Worm (Caenorhabditis elegans) whole organism, L3 larva: ENCODE results near the gene seld-1.

Source experiments
- R02D3.7 ChIP-seq: fragments of 150-350 bp; optimal IDR thresholded peaks from 2 replicates; lab custom pipeline; 2014; ENCODE audit warnings: missing biosample characterization, missing genetic modification characterization
- ZK546.5 ChIP-seq: sonication (generic microtip); optimal IDR thresholded peaks from 2 replicates; lab custom pipeline; 2017; ENCODE audit warnings: missing biosample characterization, missing genetic modification characterization
- aly-2 ChIP-seq: fragments of 150-350 bp; optimal IDR thresholded peaks from 2 replicates; lab custom pipeline; 2014; ENCODE audit warnings: missing biosample characterization, missing genetic modification characterization
- ama-1 ChIP-seq: fragments of 150-350 bp; optimal IDR thresholded peaks from 2 replicates; lab custom pipeline; 2018
- ceh-16 ChIP-seq: sonication (generic microtip); optimal IDR thresholded peaks from 2 replicates; lab custom pipeline; 2017; ENCODE audit warnings: missing biosample characterization, missing genetic modification characterization
- ceh-28 ChIP-seq: fragments of 150-350 bp; optimal IDR thresholded peaks from 2 replicates; lab custom pipeline; 2014; ENCODE audit warnings: missing biosample characterization, missing genetic modification reagents, missing genetic modification characterization
- ceh-82 ChIP-seq: fragments of 150-350 bp; optimal IDR thresholded peaks from 2 replicates; lab custom pipeline; 2014; ENCODE audit warnings: missing biosample characterization, missing genetic modification characterization
- ceh-9 ChIP-seq: sonication (generic microtip); optimal IDR thresholded peaks from 2 replicates; lab custom pipeline; 2018; ENCODE audit warnings: missing biosample characterization, missing genetic modification characterization
- daf-12 ChIP-seq: fragments of 150-350 bp; optimal IDR thresholded peaks from 2 replicates; lab custom pipeline; 2014; ENCODE audit warnings: missing biosample characterization, missing genetic modification reagents, missing genetic modification characterization
- elt-1 ChIP-seq: fragments of 150-350 bp; optimal IDR thresholded peaks from 2 replicates; lab custom pipeline; 2014; ENCODE audit warnings: missing biosample characterization, missing genetic modification characterization
- elt-2 ChIP-seq: sonication (generic microtip); optimal IDR thresholded peaks from 2 replicates; lab custom pipeline; 2016; ENCODE audit warnings: missing genetic modification reagents, mild to moderate bottlenecking, missing genetic modification characterization, missing compliant biosample characterization
- elt-3 ChIP-seq, 3 experiments: fragments of 150-350 bp in 1 of 3; sonication (generic microtip) in 2 of 3; optimal IDR thresholded peaks; 2 replicates in 2 of 3; 4 replicates in 1 of 3; lab custom pipeline; 2014 to 2017; ENCODE audit warnings: missing biosample characterization in 3 of 3, missing genetic modification characterization in 3 of 3
- eor-1 ChIP-seq, 2 experiments: fragments of 150-350 bp; optimal IDR thresholded peaks; 2 replicates each; lab custom pipeline; 2014 to 2018; ENCODE audit warnings: missing biosample characterization in 2 of 2, missing genetic modification characterization in 2 of 2
- fkh-10 ChIP-seq: sonication (generic microtip); optimal IDR thresholded peaks from 2 replicates; lab custom pipeline; 2017; ENCODE audit warnings: missing biosample characterization, missing genetic modification reagents, missing genetic modification characterization
- fkh-2 ChIP-seq: fragments of 150-350 bp; optimal IDR thresholded peaks from 2 replicates; lab custom pipeline; 2014; ENCODE audit warnings: missing biosample characterization, missing genetic modification reagents, missing genetic modification characterization
- fos-1 ChIP-seq: fragments of 150-350 bp; optimal IDR thresholded peaks from 2 replicates; lab custom pipeline; 2014; ENCODE audit warnings: missing biosample characterization, missing genetic modification characterization
- hmg-11 ChIP-seq: sonication (generic microtip); optimal IDR thresholded peaks from 2 replicates; lab custom pipeline; 2016; ENCODE audit warnings: missing genetic modification characterization, missing compliant biosample characterization
- jun-1 ChIP-seq: fragments of 150-350 bp; optimal IDR thresholded peaks from 2 replicates; lab custom pipeline; 2014; ENCODE audit warnings: missing biosample characterization, missing genetic modification reagents, missing genetic modification characterization
- lin-15B ChIP-seq: fragments of 150-350 bp; optimal IDR thresholded peaks from 2 replicates; lab custom pipeline; 2014; ENCODE audit warnings: missing biosample characterization, missing genetic modification characterization
- lin-39 ChIP-seq: fragments of 150-350 bp; optimal IDR thresholded peaks from 2 replicates; lab custom pipeline; 2018; ENCODE audit warnings: missing biosample characterization, missing genetic modification reagents, missing genetic modification characterization
- lsy-12 ChIP-seq: sonication (generic microtip); optimal IDR thresholded peaks from 2 replicates; lab custom pipeline; 2016; ENCODE audit warnings: mild to moderate bottlenecking, missing genetic modification characterization, missing compliant biosample characterization
- mdl-1 ChIP-seq: fragments of 150-350 bp; optimal IDR thresholded peaks from 2 replicates; lab custom pipeline; 2014; ENCODE audit warnings: missing biosample characterization, missing genetic modification characterization
- mml-1 ChIP-seq: fragments of 150-350 bp; sonication (generic microtip); optimal IDR thresholded peaks from 3 replicates; lab custom pipeline; 2014; ENCODE audit warnings: missing biosample characterization, missing genetic modification characterization
- nfya-1 ChIP-seq: sonication (generic microtip); optimal IDR thresholded peaks from 2 replicates; lab custom pipeline; 2017; ENCODE audit warnings: missing genetic modification characterization, mild to moderate bottlenecking, missing compliant biosample characterization, antibody characterized with exemption, moderate library complexity; ENCODE audit not compliant: insufficient read depth
- nhr-11 ChIP-seq: fragments of 150-350 bp; optimal IDR thresholded peaks from 2 replicates; lab custom pipeline; 2014; ENCODE audit warnings: missing biosample characterization, missing genetic modification characterization
- nhr-12 ChIP-seq: fragments of 150-350 bp; optimal IDR thresholded peaks from 2 replicates; lab custom pipeline; 2014; ENCODE audit warnings: missing biosample characterization, missing genetic modification characterization
- nhr-23 ChIP-seq: fragments of 150-350 bp; optimal IDR thresholded peaks from 2 replicates; lab custom pipeline; 2014; ENCODE audit warnings: missing biosample characterization, missing genetic modification reagents, missing genetic modification characterization
- nhr-25 ChIP-seq: sonication (generic microtip); optimal IDR thresholded peaks from 2 replicates; lab custom pipeline; 2017; ENCODE audit warnings: missing biosample characterization, missing genetic modification characterization
- nhr-28 ChIP-seq: fragments of 150-350 bp; optimal IDR thresholded peaks from 2 replicates; lab custom pipeline; 2014; ENCODE audit warnings: missing biosample characterization, missing genetic modification characterization
- nhr-43 ChIP-seq: sonication (generic microtip); optimal IDR thresholded peaks from 2 replicates; lab custom pipeline; 2016; ENCODE audit warnings: mild to moderate bottlenecking, missing genetic modification characterization, missing compliant biosample characterization; ENCODE audit not compliant: poor library complexity, severe bottlenecking
- nhr-76 ChIP-seq: fragments of 150-350 bp; sonication (generic microtip); optimal IDR thresholded peaks from 5 replicates; lab custom pipeline; 2014; ENCODE audit warnings: missing biosample characterization, missing genetic modification characterization
- pha-4 ChIP-seq: fragments of 150-350 bp; optimal IDR thresholded peaks from 2 replicates; lab custom pipeline; 2014; ENCODE audit warnings: missing biosample characterization, missing genetic modification reagents, missing genetic modification characterization
- pqm-1 ChIP-seq: fragments of 150-350 bp; optimal IDR thresholded peaks from 2 replicates; lab custom pipeline; 2017; ENCODE audit warnings: missing biosample characterization, missing genetic modification characterization, inconsistent platforms
- sea-2 ChIP-seq: fragments of 150-350 bp; sonication (generic microtip); optimal IDR thresholded peaks from 4 replicates; lab custom pipeline; 2014; ENCODE audit warnings: missing biosample characterization, missing genetic modification reagents, missing genetic modification characterization
- skn-1 ChIP-seq: fragments of 150-350 bp; optimal IDR thresholded peaks from 2 replicates; lab custom pipeline; 2014; ENCODE audit warnings: missing biosample characterization, missing genetic modification characterization
- tbx-2 ChIP-seq: sonication (generic microtip); optimal IDR thresholded peaks from 2 replicates; lab custom pipeline; 2016; ENCODE audit warnings: mild to moderate bottlenecking, missing genetic modification characterization, missing compliant biosample characterization
- unc-39 ChIP-seq: sonication (generic microtip); optimal IDR thresholded peaks from 4 replicates; lab custom pipeline; 2017; ENCODE audit warnings: missing biosample characterization, missing genetic modification characterization
- zag-1 ChIP-seq: fragments of 150-350 bp; optimal IDR thresholded peaks from 2 replicates; lab custom pipeline; 2014; ENCODE audit warnings: missing biosample characterization, missing genetic modification characterization
- ztf-4 ChIP-seq: fragments of 150-350 bp; optimal IDR thresholded peaks from 2 replicates; lab custom pipeline; 2014; ENCODE audit warnings: missing biosample characterization, missing genetic modification characterization

The seld-1 gene

DNA sequence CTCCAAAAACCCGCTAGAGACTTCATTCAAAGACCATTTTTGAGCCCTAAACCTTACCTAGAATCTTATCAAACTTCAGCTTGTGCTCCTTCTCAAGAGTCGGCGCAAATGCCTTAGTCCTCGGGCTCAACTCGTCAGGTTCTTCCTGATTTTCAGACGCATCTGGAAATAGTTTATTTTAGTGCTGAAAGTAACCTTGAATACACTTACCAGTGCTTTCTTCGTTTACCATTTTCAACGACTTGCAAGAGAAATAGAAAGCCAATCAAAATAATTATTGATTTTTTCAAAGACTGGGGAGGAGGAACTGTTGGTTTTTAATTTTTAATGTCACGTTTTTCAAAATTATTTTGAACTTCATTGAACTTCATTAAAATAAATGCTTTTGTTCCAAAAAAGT, 33.2 kb upstream of the seld-1 start, which contains the start of the genes ttbk-8.1 and Y38H8A.4:
TSS of gene ttbk-8.1 (plus strand) at position 301 of the 400 bp plus-strand sequence.
TSS of gene Y38H8A.4 (minus strand) at position 366 of the 400 bp plus-strand sequence.
- TF ChIP-seq ZK546.5 (tag; lab: Kevin White, UChicago) (no peak), aly-2 (no peak), nhr-43 (tag; lab: Kevin White, UChicago) (no peak), lsy-12 (tag; lab: Kevin White, UChicago) (no peak), tbx-2 (tag; lab: Kevin White, UChicago) (no peak), nhr-23 (no peak), unc-39 (tag; lab: Kevin White, UChicago) (no peak)

DNA sequence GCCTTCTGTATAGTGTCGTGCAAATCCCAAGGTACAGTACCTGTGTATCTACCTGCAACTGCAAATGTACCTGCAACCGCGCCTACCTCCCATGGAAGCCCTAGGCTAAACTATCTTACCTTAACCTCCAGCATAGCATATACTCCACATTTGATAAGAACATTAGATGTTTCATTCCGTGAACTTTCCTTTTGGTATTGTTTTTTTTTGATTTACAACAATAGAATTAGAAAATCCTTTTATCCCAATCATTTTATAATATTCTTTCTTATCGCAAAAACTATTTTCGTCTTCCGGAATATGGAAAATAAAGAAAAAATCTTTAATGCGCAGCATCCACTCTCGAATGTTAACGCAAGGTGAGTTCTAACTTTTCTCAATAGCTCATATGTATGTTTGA, 31.1 kb upstream of the seld-1 start, which contains the start of gene Y38H8A.2:
TSS of gene Y38H8A.2 (plus strand) at position 301 of the 400 bp plus-strand sequence.
- TF ChIP-seq ceh-9 (tag; lab: Kevin White, UChicago) (no peak), nhr-28 (no peak), lin-15B (tag; lab: Kevin White, UChicago) (no peak), nhr-43 (tag; lab: Kevin White, UChicago) (no peak), ceh-82 (tag; lab: Kevin White, UChicago) (no peak), elt-1 (tag; lab: Kevin White, UChicago) (no peak), mml-1 (tag; lab: Kevin White, UChicago) (no peak), nfya-1 (tag; lab: Kevin White, UChicago) (no peak), ztf-4 (tag; lab: Kevin White, UChicago) (no peak), nhr-23 (no peak), aly-2 (no peak), mdl-1 (tag; lab: Kevin White, UChicago) (no peak), pqm-1 (no peak), zag-1 (tag; lab: Kevin White, UChicago) (no peak)

DNA sequence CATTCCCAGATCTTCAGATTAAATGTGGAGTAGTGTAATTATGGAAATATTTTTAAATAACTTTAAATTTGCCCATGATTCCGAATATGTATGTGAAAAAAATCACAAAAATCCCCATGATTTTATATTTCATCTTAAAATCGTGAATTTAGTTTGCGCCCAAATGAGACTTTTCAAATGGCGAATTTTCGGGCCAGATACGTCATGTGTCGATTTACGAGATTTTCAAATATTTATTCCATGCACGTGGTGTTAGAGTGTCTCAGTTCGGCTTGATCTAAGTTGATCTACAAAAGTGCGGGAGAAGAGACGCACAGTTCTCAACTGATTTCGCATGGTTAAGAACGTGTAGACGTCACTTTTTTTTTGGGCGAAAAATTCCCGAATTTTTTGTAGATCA, 22.8 kb upstream of the seld-1 start, which contains the start of gene Y38H8A.1:
TSS of gene Y38H8A.1 (plus strand) at position 301 of the 400 bp plus-strand sequence.
- TF ChIP-seq elt-2, result no peak
- no peak for TF ChIP-seq lin-15B (tag; lab: Kevin White, UChicago)
- no peak for TF ChIP-seq R02D3.7 (tag; lab: Kevin White, UChicago)
- no peak for TF ChIP-seq nhr-25 (tag; lab: Kevin White, UChicago)
- TF ChIP-seq aly-2, result no peak
- no peak for TF ChIP-seq jun-1
- no peak for TF ChIP-seq ama-1 (lab: Kevin White, UChicago)
- no peak for TF ChIP-seq ztf-4 (tag; lab: Kevin White, UChicago)
- no peak for TF ChIP-seq ZK546.5 (tag; lab: Kevin White, UChicago)
- no peak for TF ChIP-seq sea-2 (GFP tag; lab: Kevin White, UChicago)
- TF ChIP-seq ceh-82 (tag; lab: Kevin White, UChicago), result no peak
- no peak for TF ChIP-seq elt-1 (tag; lab: Kevin White, UChicago)
- TF ChIP-seq fkh-2 (tag; lab: Kevin White, UChicago), result no peak
- TF ChIP-seq mdl-1 (tag; lab: Kevin White, UChicago), result no peak
- TF ChIP-seq, all 47 proteins: peak for 0

DNA sequence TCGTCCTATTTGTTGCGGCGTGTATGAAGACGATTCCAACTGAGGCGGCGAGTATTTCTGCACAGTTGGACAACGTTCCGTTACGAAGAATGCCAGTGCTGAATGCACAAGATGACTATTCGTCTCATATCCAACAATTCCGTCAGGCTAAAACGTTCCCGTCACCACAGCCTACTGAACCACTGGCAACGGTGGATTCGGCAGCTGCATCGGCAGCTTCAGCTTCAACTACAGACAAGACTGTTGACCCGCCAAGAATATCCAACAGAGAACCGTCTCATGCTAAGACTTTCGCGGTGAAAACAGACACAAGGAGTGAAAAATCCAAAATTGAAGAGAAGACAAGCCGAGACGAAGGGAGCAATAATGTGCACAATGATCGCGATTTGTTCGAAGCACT, 21.6 kb upstream of the seld-1 start:
- TF ChIP-seq tbx-2 (tag; lab: Kevin White, UChicago) (no peak), ceh-28 (tag; lab: Kevin White, UChicago) (no peak), elt-2 (no peak), pha-4 (tag; lab: Kevin White, UChicago) (no peak), skn-1 (tag; lab: Kevin White, UChicago) (no peak), lsy-12 (tag; lab: Kevin White, UChicago) (no peak), nhr-76 (tag; lab: Kevin White, UChicago) (no peak), ceh-16 (tag; lab: Kevin White, UChicago) (no peak), daf-12 (tag; lab: Kevin White, UChicago) (no peak)

DNA sequence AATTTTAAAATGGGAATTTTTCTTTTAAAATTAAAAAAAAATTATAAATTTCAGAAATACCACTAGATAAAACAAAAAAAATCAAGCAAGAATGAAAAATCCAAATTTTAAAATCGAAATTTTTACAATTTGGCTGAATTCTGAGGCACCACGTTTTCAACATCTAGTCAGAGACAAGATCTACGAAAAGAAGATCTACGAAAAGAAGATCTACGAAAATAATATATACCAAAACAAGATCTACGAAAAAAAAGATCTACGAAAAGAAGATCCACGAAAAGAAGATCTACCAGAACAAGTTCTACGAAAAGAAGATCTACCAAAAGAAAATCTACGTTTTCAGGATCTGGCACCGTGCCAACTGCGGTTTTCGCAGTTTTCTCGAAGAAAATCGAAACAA, 18.2 kb upstream of the seld-1 start:
- TF ChIP-seq mml-1 (tag; lab: Kevin White, UChicago) (no peak), lin-39 (tag; lab: Kevin White, UChicago) (no peak), lsy-12 (tag; lab: Kevin White, UChicago) (no peak), elt-3 (tag; optimal IDR thresholded peaks at IDR 0.05; lab: Kevin White, UChicago) (no peak), eor-1 (tag; optimal IDR thresholded peaks at IDR 0.05; lab: Kevin White, UChicago) (no peak), fos-1 (tag; lab: Kevin White, UChicago) (no peak), nhr-43 (tag; lab: Kevin White, UChicago) (no peak), nhr-23 (no peak), nfya-1 (tag; lab: Kevin White, UChicago) (no peak), fkh-10 (GFP tag; lab: Kevin White, UChicago) (no peak), ZK546.5 (tag; lab: Kevin White, UChicago) (no peak), skn-1 (tag; lab: Kevin White, UChicago) (no peak), hmg-11 (no peak), nhr-12 (tag; lab: Kevin White, UChicago) (no peak), nhr-11 (tag; lab: Kevin White, UChicago) (no peak), lin-15B (tag; lab: Kevin White, UChicago) (no peak), ama-1 (lab: Kevin White, UChicago) (no peak), ceh-16 (tag; lab: Kevin White, UChicago) (no peak), unc-39 (tag; lab: Kevin White, UChicago) (no peak)
